Fruit fly (Drosophila melanogaster) whole organism, pupa: ENCODE data around the gene Cad89D.

ENCODE experiments used
- CG17806 ChIP-seq: fragments of 200-800 bp; sonication (Bioruptor generic); optimal IDR thresholded peaks from 2 replicates; lab custom pipeline; 2018; ENCODE audit warnings: missing biosample characterization, mild to moderate bottlenecking, missing genetic modification characterization, moderate library complexity
- CG8159 ChIP-seq: fragments of 200-800 bp; sonication (Bioruptor generic); optimal IDR thresholded peaks from 3 replicates; lab custom pipeline; 2018; ENCODE audit warnings: missing biosample characterization, mild to moderate bottlenecking, missing genetic modification characterization, moderate library complexity
- D1 ChIP-seq: fragments of 200-800 bp; sonication (Bioruptor generic); optimal IDR thresholded peaks from 2 replicates; lab custom pipeline; 2018; ENCODE audit warnings: missing biosample characterization, mild to moderate bottlenecking, missing genetic modification characterization, moderate library complexity
- EcR ChIP-seq: fragments of 200-800 bp; sonication (Bioruptor generic); optimal IDR thresholded peaks from 3 replicates; lab custom pipeline; 2019; ENCODE audit warnings: missing biosample characterization, missing genetic modification characterization, mild to moderate bottlenecking, moderate library complexity, missing genetic modification reagents
- Ets98B ChIP-seq: fragments of 200-800 bp; sonication (Bioruptor generic); IDR thresholded peaks from 2 replicates; pipeline ENCODE4 v1.3.6; 2022; ENCODE audit warnings: missing biosample characterization, missing genetic modification characterization
- fd96Ca ChIP-seq: fragments of 200-800 bp; sonication (Bioruptor generic); IDR thresholded peaks from 3 replicates; pipeline ENCODE4 v1.3.6; 2022; ENCODE audit warnings: missing biosample characterization, missing genetic modification characterization
- gl ChIP-seq: fragments of 200-800 bp; sonication (Bioruptor generic); optimal IDR thresholded peaks from 2 replicates; lab custom pipeline; 2018; ENCODE audit warnings: missing biosample characterization, mild to moderate bottlenecking, missing genetic modification characterization

- no peak for TF ChIP-seq EcR (GFP tag; lab: Kevin White, UChicago)
- no peak for TF ChIP-seq gl (tag; lab: Kevin White, UChicago)
- no peak for TF ChIP-seq D1
- no peak for TF ChIP-seq CG17806 (tag; lab: Kevin White, UChicago)
- no peak for TF ChIP-seq Ets98B (GFP tag; lab: Robert Waterston, UW)
- no peak for TF ChIP-seq fd96Ca (GFP tag; lab: Robert Waterston, UW)
- no peak for TF ChIP-seq CG8159 (tag; lab: Kevin White, UChicago)
Observed at dm6 chr3R:16434599-16434998, 60.6 kb downstream of the Cad89D start, which contains the start of gene CG14881.
